Worm (Caenorhabditis elegans) whole organism, L3 larva: ENCODE results near the gene Y43C5B.3.
A peak's percentile ranks its signal among the peaks of the same experiment; 100 is the strongest.

Experiments
- R02D3.7 ChIP-seq: fragments of 150-350 bp; optimal IDR thresholded peaks from 2 replicates; lab custom pipeline; 2014; ENCODE audit warnings: missing biosample characterization, missing genetic modification characterization
- ZK546.5 ChIP-seq: sonication (generic microtip); optimal IDR thresholded peaks from 2 replicates; lab custom pipeline; 2017; ENCODE audit warnings: missing biosample characterization, missing genetic modification characterization
- ama-1 ChIP-seq: fragments of 150-350 bp; optimal IDR thresholded peaks from 2 replicates; lab custom pipeline; 2018
- ceh-16 ChIP-seq: sonication (generic microtip); optimal IDR thresholded peaks from 2 replicates; lab custom pipeline; 2017; ENCODE audit warnings: missing biosample characterization, missing genetic modification characterization
- ceh-28 ChIP-seq: fragments of 150-350 bp; optimal IDR thresholded peaks from 2 replicates; lab custom pipeline; 2014; ENCODE audit warnings: missing biosample characterization, missing genetic modification reagents, missing genetic modification characterization
- ceh-82 ChIP-seq: fragments of 150-350 bp; optimal IDR thresholded peaks from 2 replicates; lab custom pipeline; 2014; ENCODE audit warnings: missing biosample characterization, missing genetic modification characterization
- ceh-9 ChIP-seq: sonication (generic microtip); optimal IDR thresholded peaks from 2 replicates; lab custom pipeline; 2018; ENCODE audit warnings: missing biosample characterization, missing genetic modification characterization
- daf-12 ChIP-seq: fragments of 150-350 bp; optimal IDR thresholded peaks from 2 replicates; lab custom pipeline; 2014; ENCODE audit warnings: missing biosample characterization, missing genetic modification reagents, missing genetic modification characterization
- egl-27 ChIP-seq: sonication (generic microtip); optimal IDR thresholded peaks from 4 replicates; lab custom pipeline; 2017; ENCODE audit warnings: missing biosample characterization, missing genetic modification reagents, missing genetic modification characterization
- egl-5 ChIP-seq: fragments of 150-350 bp; optimal IDR thresholded peaks from 2 replicates; lab custom pipeline; 2017; ENCODE audit warnings: missing biosample characterization, missing genetic modification reagents, missing genetic modification characterization, inconsistent platforms
- elt-1 ChIP-seq: fragments of 150-350 bp; optimal IDR thresholded peaks from 2 replicates; lab custom pipeline; 2014; ENCODE audit warnings: missing biosample characterization, missing genetic modification characterization
- elt-2 ChIP-seq: sonication (generic microtip); optimal IDR thresholded peaks from 2 replicates; lab custom pipeline; 2016; ENCODE audit warnings: missing genetic modification reagents, mild to moderate bottlenecking, missing genetic modification characterization, missing compliant biosample characterization
- elt-3 ChIP-seq, 3 experiments: fragments of 150-350 bp in 1 of 3; sonication (generic microtip) in 2 of 3; optimal IDR thresholded peaks; 2 replicates in 2 of 3; 4 replicates in 1 of 3; lab custom pipeline; 2014 to 2017; ENCODE audit warnings: missing biosample characterization in 3 of 3, missing genetic modification characterization in 3 of 3
- eor-1 ChIP-seq, 2 experiments: fragments of 150-350 bp; optimal IDR thresholded peaks; 2 replicates each; lab custom pipeline; 2014 to 2018; ENCODE audit warnings: missing biosample characterization in 2 of 2, missing genetic modification characterization in 2 of 2
- fkh-10 ChIP-seq: sonication (generic microtip); optimal IDR thresholded peaks from 2 replicates; lab custom pipeline; 2017; ENCODE audit warnings: missing biosample characterization, missing genetic modification reagents, missing genetic modification characterization
- fkh-2 ChIP-seq: fragments of 150-350 bp; optimal IDR thresholded peaks from 2 replicates; lab custom pipeline; 2014; ENCODE audit warnings: missing biosample characterization, missing genetic modification reagents, missing genetic modification characterization
- fos-1 ChIP-seq: fragments of 150-350 bp; optimal IDR thresholded peaks from 2 replicates; lab custom pipeline; 2014; ENCODE audit warnings: missing biosample characterization, missing genetic modification characterization
- hmg-11 ChIP-seq: sonication (generic microtip); optimal IDR thresholded peaks from 2 replicates; lab custom pipeline; 2016; ENCODE audit warnings: missing genetic modification characterization, missing compliant biosample characterization
- jun-1 ChIP-seq: fragments of 150-350 bp; optimal IDR thresholded peaks from 2 replicates; lab custom pipeline; 2014; ENCODE audit warnings: missing biosample characterization, missing genetic modification reagents, missing genetic modification characterization
- lin-15B ChIP-seq: fragments of 150-350 bp; optimal IDR thresholded peaks from 2 replicates; lab custom pipeline; 2014; ENCODE audit warnings: missing biosample characterization, missing genetic modification characterization
- lin-39 ChIP-seq: fragments of 150-350 bp; optimal IDR thresholded peaks from 2 replicates; lab custom pipeline; 2018; ENCODE audit warnings: missing biosample characterization, missing genetic modification reagents, missing genetic modification characterization
- lsy-12 ChIP-seq: sonication (generic microtip); optimal IDR thresholded peaks from 2 replicates; lab custom pipeline; 2016; ENCODE audit warnings: mild to moderate bottlenecking, missing genetic modification characterization, missing compliant biosample characterization
- mdl-1 ChIP-seq: fragments of 150-350 bp; optimal IDR thresholded peaks from 2 replicates; lab custom pipeline; 2014; ENCODE audit warnings: missing biosample characterization, missing genetic modification characterization
- mml-1 ChIP-seq: fragments of 150-350 bp; sonication (generic microtip); optimal IDR thresholded peaks from 3 replicates; lab custom pipeline; 2014; ENCODE audit warnings: missing biosample characterization, missing genetic modification characterization
- nfya-1 ChIP-seq: sonication (generic microtip); optimal IDR thresholded peaks from 2 replicates; lab custom pipeline; 2017; ENCODE audit warnings: missing genetic modification characterization, mild to moderate bottlenecking, missing compliant biosample characterization, antibody characterized with exemption, moderate library complexity; ENCODE audit not compliant: insufficient read depth
- nhr-11 ChIP-seq: fragments of 150-350 bp; optimal IDR thresholded peaks from 2 replicates; lab custom pipeline; 2014; ENCODE audit warnings: missing biosample characterization, missing genetic modification characterization
- nhr-12 ChIP-seq: fragments of 150-350 bp; optimal IDR thresholded peaks from 2 replicates; lab custom pipeline; 2014; ENCODE audit warnings: missing biosample characterization, missing genetic modification characterization
- nhr-23 ChIP-seq: fragments of 150-350 bp; optimal IDR thresholded peaks from 2 replicates; lab custom pipeline; 2014; ENCODE audit warnings: missing biosample characterization, missing genetic modification reagents, missing genetic modification characterization
- nhr-25 ChIP-seq: sonication (generic microtip); optimal IDR thresholded peaks from 2 replicates; lab custom pipeline; 2017; ENCODE audit warnings: missing biosample characterization, missing genetic modification characterization
- nhr-28 ChIP-seq: fragments of 150-350 bp; optimal IDR thresholded peaks from 2 replicates; lab custom pipeline; 2014; ENCODE audit warnings: missing biosample characterization, missing genetic modification characterization
- nhr-43 ChIP-seq: sonication (generic microtip); optimal IDR thresholded peaks from 2 replicates; lab custom pipeline; 2016; ENCODE audit warnings: mild to moderate bottlenecking, missing genetic modification characterization, missing compliant biosample characterization; ENCODE audit not compliant: poor library complexity, severe bottlenecking
- nhr-67 ChIP-seq: fragments of 150-350 bp; optimal IDR thresholded peaks from 2 replicates; lab custom pipeline; 2014; ENCODE audit warnings: missing biosample characterization, missing genetic modification characterization
- nhr-76 ChIP-seq: fragments of 150-350 bp; sonication (generic microtip); optimal IDR thresholded peaks from 5 replicates; lab custom pipeline; 2014; ENCODE audit warnings: missing biosample characterization, missing genetic modification characterization
- nhr-77 ChIP-seq: fragments of 150-350 bp; optimal IDR thresholded peaks from 2 replicates; lab custom pipeline; 2014; ENCODE audit warnings: missing biosample characterization, missing genetic modification characterization
- pha-4 ChIP-seq: fragments of 150-350 bp; optimal IDR thresholded peaks from 2 replicates; lab custom pipeline; 2014; ENCODE audit warnings: missing biosample characterization, missing genetic modification reagents, missing genetic modification characterization
- sea-2 ChIP-seq: fragments of 150-350 bp; sonication (generic microtip); optimal IDR thresholded peaks from 4 replicates; lab custom pipeline; 2014; ENCODE audit warnings: missing biosample characterization, missing genetic modification reagents, missing genetic modification characterization
- skn-1 ChIP-seq: fragments of 150-350 bp; optimal IDR thresholded peaks from 2 replicates; lab custom pipeline; 2014; ENCODE audit warnings: missing biosample characterization, missing genetic modification characterization
- snpc-4 ChIP-seq: fragments of 150-350 bp; optimal IDR thresholded peaks from 2 replicates; lab custom pipeline; 2014; ENCODE audit warnings: missing biosample characterization, missing genetic modification characterization
- tbx-2 ChIP-seq: sonication (generic microtip); optimal IDR thresholded peaks from 2 replicates; lab custom pipeline; 2016; ENCODE audit warnings: mild to moderate bottlenecking, missing genetic modification characterization, missing compliant biosample characterization
- unc-39 ChIP-seq: sonication (generic microtip); optimal IDR thresholded peaks from 4 replicates; lab custom pipeline; 2017; ENCODE audit warnings: missing biosample characterization, missing genetic modification characterization
- unc-62 ChIP-seq: fragments of 150-350 bp; sonication (generic microtip); optimal IDR thresholded peaks from 4 replicates; lab custom pipeline; 2014; ENCODE audit warnings: missing biosample characterization, missing genetic modification reagents, missing genetic modification characterization
- zag-1 ChIP-seq: fragments of 150-350 bp; optimal IDR thresholded peaks from 2 replicates; lab custom pipeline; 2014; ENCODE audit warnings: missing biosample characterization, missing genetic modification characterization
- ztf-11 ChIP-seq: fragments of 150-350 bp; optimal IDR thresholded peaks from 2 replicates; lab custom pipeline; 2014; ENCODE audit warnings: missing biosample characterization, missing genetic modification characterization
- ztf-4 ChIP-seq: fragments of 150-350 bp; optimal IDR thresholded peaks from 2 replicates; lab custom pipeline; 2014; ENCODE audit warnings: missing biosample characterization, missing genetic modification characterization

Gene Y43C5B.3

ce11 chrIV:10394858-10395257 lies 44.5 kb downstream of the Y43C5B.3 start, which contains the start of gene R10H10.4:
Gene R10H10.4, minus strand, starts transcription at chrIV:10394958.
- TF ChIP-seq jun-1 (no peak), hmg-11 (tag; lab: Kevin White, UChicago) (no peak), nfya-1 (tag; lab: Kevin White, UChicago) (no peak), ceh-82 (tag; lab: Kevin White, UChicago) (no peak), ZK546.5 (tag; lab: Kevin White, UChicago) (no peak), daf-12 (no peak)
- TF ChIP-seq, all 47 proteins: peak for 0

DNA sequence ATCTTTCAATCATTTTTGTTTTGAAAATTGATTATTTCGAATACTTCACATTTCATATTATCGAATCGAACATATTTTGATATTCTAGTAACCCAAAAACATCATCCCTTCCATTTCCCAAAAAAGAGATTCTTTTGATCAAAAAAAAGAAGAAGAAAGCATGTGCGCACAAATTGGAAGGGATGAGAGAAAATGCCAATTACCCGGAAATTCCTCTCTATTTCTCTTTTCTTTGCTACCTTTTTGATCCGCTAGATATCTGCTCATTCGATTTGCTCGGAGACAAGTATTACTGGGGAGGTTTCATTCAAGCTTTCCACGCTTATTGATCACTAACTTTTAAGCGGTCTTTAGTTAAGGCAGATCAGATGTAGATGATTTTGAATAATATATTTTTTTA lies 46.4 kb downstream of the Y43C5B.3 start:
- TF ChIP-seq snpc-4 (no peak), fkh-10 (peak; percentile 67)

- TF ChIP-seq nhr-77 (tag; lab: Kevin White, UChicago) (no peak), tbx-2 (no peak), eor-1 (tag; optimal IDR thresholded peaks at IDR 0.05; lab: Kevin White, UChicago) (no peak), fos-1 (tag; lab: Kevin White, UChicago) (no peak), ceh-9 (no peak), fkh-10 (peak; percentile 32), pha-4 (tag; lab: Kevin White, UChicago) (no peak), egl-27 (tag; lab: Kevin White, UChicago) (no peak), snpc-4 (no peak), ZK546.5 (tag; lab: Kevin White, UChicago) (no peak), nhr-67 (tag; lab: Kevin White, UChicago) (no peak), nhr-25 (no peak), nfya-1 (tag; lab: Kevin White, UChicago) (peak; percentile 10), lin-39 (no peak)
Measured at ce11 chrIV:10398244-10398643, 47.9 kb downstream of the Y43C5B.3 start.

ce11 chrIV:10403193-10404058 lies 53.0 kb downstream of the Y43C5B.3 start, which contains the start of gene gpa-7:
Gene gpa-7, plus strand, starts transcription at chrIV:10404008.
- TF ChIP-seq zag-1 (tag; lab: Kevin White, UChicago) (peak; percentile 24), ceh-28 (tag; lab: Kevin White, UChicago) (no peak), nhr-43 (no peak), unc-62 (GFP tag; lab: Kevin White, UChicago) (peak; percentile 47), hmg-11 (tag; lab: Kevin White, UChicago) (peak; percentile 79), lsy-12 (tag; lab: Kevin White, UChicago) (no peak), pha-4 (tag; lab: Kevin White, UChicago) (no peak), fkh-2 (tag; lab: Kevin White, UChicago) (no peak), nhr-67 (tag; lab: Kevin White, UChicago) (no peak), lin-39 (peak; percentile 68), nhr-76 (no peak), ztf-4 (tag; lab: Kevin White, UChicago) (no peak), ztf-11 (tag; lab: Kevin White, UChicago) (no peak), sea-2 (GFP tag; lab: Kevin White, UChicago) (peak; percentile 36), lin-15B (tag; lab: Kevin White, UChicago) (peak; percentile 27), mml-1 (tag; lab: Kevin White, UChicago) (no peak), eor-1 (tag; optimal IDR thresholded peaks at IDR 0.05; lab: Kevin White, UChicago) (no peak), nhr-77 (tag; lab: Kevin White, UChicago) (no peak), mdl-1 (no peak), egl-27 (tag; lab: Kevin White, UChicago) (no peak), elt-2 (tag; lab: Kevin White, UChicago) (no peak), unc-39 (no peak), ceh-16 (tag; lab: Kevin White, UChicago) (no peak), nhr-11 (tag; lab: Kevin White, UChicago) (no peak), tbx-2 (peak; percentile 69), nhr-28 (tag; lab: Kevin White, UChicago) (no peak), snpc-4 (peak; percentile 54), daf-12 (no peak), R02D3.7 (tag; lab: Kevin White, UChicago) (no peak), ZK546.5 (tag; lab: Kevin White, UChicago) (no peak), fos-1 (tag; lab: Kevin White, UChicago) (no peak), elt-1 (no peak), nhr-25 (no peak), fkh-10 (peak; percentile 71), nhr-23 (no peak), ceh-9 (no peak), skn-1 (tag; lab: Kevin White, UChicago) (no peak), egl-5 (tag; lab: Kevin White, UChicago) (no peak), nhr-12 (tag; lab: Kevin White, UChicago) (no peak), elt-3 (tag; optimal IDR thresholded peaks at IDR 0.05; lab: Kevin White, UChicago) (no peak), ama-1 (no peak)
